Worm (Caenorhabditis elegans) whole organism, young adult: ENCODE data around the gene unc-23.

ENCODE experiments used
- B0035.1 ChIP-seq: sonication (generic microtip); optimal IDR thresholded peaks from 2 replicates; lab custom pipeline; 2016; ENCODE audit warnings: missing genetic modification characterization, mild to moderate bottlenecking, missing compliant biosample characterization, missing genotype, missing genetic modification reagents
- B0336.3 ChIP-seq: fragments of 200-800 bp; sonication (Bioruptor generic); IDR thresholded peaks from 2 replicates; pipeline ENCODE4 v1.3.6; 2022; ENCODE audit warnings: missing genetic modification characterization, missing compliant biosample characterization
- C06A6.2 ChIP-seq: fragments of 200-800 bp; sonication (Bioruptor generic); conservative IDR thresholded peaks from 2 replicates; pipeline ENCODE4 v1.3.6; 2022; ENCODE audit warnings: missing genetic modification characterization, missing compliant biosample characterization
- F22D6.2 ChIP-seq: sonication (generic microtip); optimal IDR thresholded peaks from 2 replicates; lab custom pipeline; 2016; ENCODE audit warnings: mild to moderate bottlenecking, missing genetic modification characterization, missing compliant biosample characterization
- F33H1.4 ChIP-seq: fragments of 200-800 bp; sonication (Bioruptor generic); IDR thresholded peaks from 2 replicates; pipeline ENCODE4 v1.3.6; 2022; ENCODE audit warnings: missing genetic modification reagents, missing genetic modification characterization, missing compliant biosample characterization
- F39B2.1 ChIP-seq: fragments of 200-800 bp; sonication (Bioruptor generic); IDR thresholded peaks from 2 replicates; pipeline ENCODE4 v1.3.6; 2022; ENCODE audit warnings: missing genetic modification reagents, missing genetic modification characterization, missing compliant biosample characterization
- T26A5.8 ChIP-seq: sonication (generic microtip); optimal IDR thresholded peaks from 2 replicates; lab custom pipeline; 2016; ENCODE audit warnings: missing genetic modification characterization, missing compliant biosample characterization
- Y53G8AR.9 ChIP-seq: fragments of 200-800 bp; sonication (Bioruptor generic); conservative IDR thresholded peaks from 2 replicates; pipeline ENCODE4 v1.3.6; 2022; ENCODE audit warnings: missing genetic modification reagents, missing genetic modification characterization, missing compliant biosample characterization
- Y56A3A.18 ChIP-seq: fragments of 200-800 bp; sonication (Bioruptor generic); IDR thresholded peaks from 2 replicates; pipeline ENCODE4 v1.3.6; 2022; ENCODE audit warnings: missing genetic modification reagents, missing genetic modification characterization, missing compliant biosample characterization
- ZK185.1 ChIP-seq: sonication (generic microtip); optimal IDR thresholded peaks from 2 replicates; lab custom pipeline; 2016; ENCODE audit warnings: mild to moderate bottlenecking, missing genetic modification characterization, missing compliant biosample characterization; ENCODE audit not compliant: poor library complexity, severe bottlenecking
- ama-1 ChIP-seq, 3 experiments: fragments of 150-350 bp in 1 of 3; sonication (generic microtip) in 2 of 3; optimal IDR thresholded peaks; 2 replicates each; lab custom pipeline; 2014 to 2018; ENCODE audit warnings: missing biosample characterization in 2 of 3, missing genetic modification characterization in 2 of 3, missing genetic modification reagents in 2 of 3
- atf-7 ChIP-seq: sonication (generic microtip); optimal IDR thresholded peaks from 2 replicates; lab custom pipeline; 2017; ENCODE audit warnings: mild to moderate bottlenecking, missing genetic modification characterization, missing compliant biosample characterization
- attf-6 ChIP-seq: fragments of 200-800 bp; sonication (Bioruptor generic); IDR thresholded peaks from 2 replicates; pipeline ENCODE4 v1.3.6; 2022; ENCODE audit warnings: missing genetic modification reagents, missing genetic modification characterization, missing compliant biosample characterization
- bed-1 ChIP-seq: fragments of 200-800 bp; sonication (Bioruptor generic); IDR thresholded peaks from 2 replicates; pipeline ENCODE4 v1.3.6; 2022; ENCODE audit warnings: missing genetic modification reagents, missing genetic modification characterization, missing compliant biosample characterization
- cebp-1 ChIP-seq, 2 experiments: fragments of 200-800 bp in 1 of 2; sonication (Bioruptor generic) in 1 of 2; sonication (generic microtip) in 1 of 2; IDR thresholded peaks in 1 of 2; optimal IDR thresholded peaks in 1 of 2; 2 replicates each; pipeline versions ENCODE4 v1.3.6 to Lab custom; 2017 to 2022; ENCODE audit warnings: missing compliant biosample characterization in 2 of 2, missing genetic modification characterization in 2 of 2, mild to moderate bottlenecking in 1 of 2, missing genetic modification reagents in 1 of 2, moderate library complexity in 1 of 2
- ceh-40 ChIP-seq: fragments of 200-800 bp; sonication (Bioruptor generic); IDR thresholded peaks from 2 replicates; pipeline ENCODE4 v1.3.6; 2022; ENCODE audit warnings: missing genetic modification characterization, missing compliant biosample characterization
- ceh-58 ChIP-seq: fragments of 200-800 bp; sonication (Bioruptor generic); IDR thresholded peaks from 2 replicates; pipeline ENCODE4 v1.3.6; 2022; ENCODE audit warnings: missing genetic modification characterization, missing compliant biosample characterization
- ceh-79 ChIP-seq: sonication (generic microtip); optimal IDR thresholded peaks from 2 replicates; lab custom pipeline; 2017; ENCODE audit warnings: mild to moderate bottlenecking, missing genetic modification characterization, missing compliant biosample characterization
- chd-7 ChIP-seq: sonication (generic microtip); optimal IDR thresholded peaks from 2 replicates; lab custom pipeline; 2016; ENCODE audit warnings: mild to moderate bottlenecking, missing genetic modification characterization, moderate library complexity, missing compliant biosample characterization
- egrh-3 ChIP-seq: fragments of 200-800 bp; sonication (Bioruptor generic); IDR thresholded peaks from 2 replicates; pipeline ENCODE4 v1.3.6; 2022; ENCODE audit warnings: missing genetic modification reagents, missing genetic modification characterization, missing compliant biosample characterization
- ekl-4 ChIP-seq: fragments of 200-800 bp; sonication (Bioruptor generic); IDR thresholded peaks from 2 replicates; pipeline ENCODE4 v1.3.6; 2022; ENCODE audit warnings: missing genetic modification reagents, missing genetic modification characterization, missing compliant biosample characterization
- ets-4 ChIP-seq: fragments of 200-800 bp; sonication (Bioruptor generic); optimal IDR thresholded peaks from 2 replicates; lab custom pipeline; 2018; ENCODE audit warnings: mild to moderate bottlenecking, missing genetic modification characterization, missing compliant biosample characterization
- fkh-3 ChIP-seq: sonication (generic microtip); optimal IDR thresholded peaks from 2 replicates; lab custom pipeline; 2016; ENCODE audit warnings: mild to moderate bottlenecking, missing genetic modification characterization, missing compliant biosample characterization
- gei-17 ChIP-seq: fragments of 200-800 bp; sonication (Bioruptor generic); optimal IDR thresholded peaks from 2 replicates; lab custom pipeline; 2018; ENCODE audit warnings: mild to moderate bottlenecking, missing genetic modification characterization, missing compliant biosample characterization
- hlh-26 ChIP-seq: fragments of 200-800 bp; sonication (Bioruptor generic); conservative IDR thresholded peaks from 2 replicates; pipeline ENCODE4 v1.3.6; 2022; ENCODE audit warnings: missing genetic modification reagents, missing genetic modification characterization, missing compliant biosample characterization
- hsf-1 ChIP-seq: fragments of 200-800 bp; sonication (Bioruptor generic); IDR thresholded peaks from 2 replicates; pipeline ENCODE4 v1.3.6; 2022; ENCODE audit warnings: missing genetic modification reagents, missing genetic modification characterization, missing compliant biosample characterization
- let-607 ChIP-seq, 2 experiments: fragments of 200-800 bp in 1 of 2; sonication (Bioruptor generic) in 1 of 2; sonication (generic microtip) in 1 of 2; optimal IDR thresholded peaks; 2 replicates each; lab custom pipeline; 2016 to 2018; ENCODE audit warnings: mild to moderate bottlenecking in 2 of 2, missing compliant biosample characterization in 2 of 2, missing genetic modification characterization in 2 of 2, moderate library complexity in 2 of 2, missing genotype in 1 of 2
- lin-40 ChIP-seq: sonication (generic microtip); optimal IDR thresholded peaks from 2 replicates; lab custom pipeline; 2016; ENCODE audit warnings: missing genetic modification characterization, mild to moderate bottlenecking, missing compliant biosample characterization, missing genotype, missing genetic modification reagents
- lin-54 ChIP-seq: fragments of 200-800 bp; sonication (Bioruptor generic); optimal IDR thresholded peaks from 2 replicates; lab custom pipeline; 2018; ENCODE audit warnings: mild to moderate bottlenecking, missing genetic modification characterization, missing compliant biosample characterization
- mcd-1 ChIP-seq: fragments of 200-800 bp; sonication (Bioruptor generic); IDR thresholded peaks from 2 replicates; pipeline ENCODE4 v1.3.6; 2022; ENCODE audit warnings: missing genetic modification reagents, missing genetic modification characterization, missing compliant biosample characterization
- mes-4 ChIP-seq: sonication (generic microtip); optimal IDR thresholded peaks from 2 replicates; lab custom pipeline; 2016; ENCODE audit warnings: missing genotype, missing genetic modification characterization, missing compliant biosample characterization
- nfyb-1 ChIP-seq: fragments of 200-800 bp; sonication (Bioruptor generic); IDR thresholded peaks from 2 replicates; pipeline ENCODE4 v1.3.6; 2022; ENCODE audit warnings: missing genetic modification reagents, missing genetic modification characterization, missing compliant biosample characterization
- nhr-90 ChIP-seq: sonication (generic microtip); optimal IDR thresholded peaks from 2 replicates; lab custom pipeline; 2016; ENCODE audit warnings: missing genotype, mild to moderate bottlenecking, missing genetic modification characterization, missing compliant biosample characterization
- repo-1 ChIP-seq: sonication (generic microtip); optimal IDR thresholded peaks from 2 replicates; lab custom pipeline; 2017; ENCODE audit warnings: mild to moderate bottlenecking, missing genetic modification characterization, missing compliant biosample characterization
- tbx-9 ChIP-seq: sonication (generic microtip); optimal IDR thresholded peaks from 2 replicates; lab custom pipeline; 2016; ENCODE audit warnings: borderline replicate concordance, missing genetic modification characterization, inconsistent platforms, missing compliant biosample characterization
- tlf-1 ChIP-seq: fragments of 200-800 bp; sonication (Bioruptor generic); optimal IDR thresholded peaks from 2 replicates; lab custom pipeline; 2018; ENCODE audit warnings: mild to moderate bottlenecking, missing genetic modification characterization, missing compliant biosample characterization
- unc-130 ChIP-seq: sonication (generic microtip); optimal IDR thresholded peaks from 2 replicates; lab custom pipeline; 2016; ENCODE audit warnings: missing genetic modification reagents, missing genetic modification characterization, missing compliant biosample characterization
- zfh-2 ChIP-seq: fragments of 200-800 bp; sonication (Bioruptor generic); conservative IDR thresholded peaks from 2 replicates; pipeline ENCODE4 v1.3.6; 2022; ENCODE audit warnings: missing genetic modification reagents, missing genetic modification characterization, missing compliant biosample characterization
- ztf-22 ChIP-seq: fragments of 200-800 bp; sonication (Bioruptor generic); optimal IDR thresholded peaks from 2 replicates; lab custom pipeline; 2018; ENCODE audit warnings: mild to moderate bottlenecking, missing genetic modification characterization, moderate library complexity, missing compliant biosample characterization
- ztf-25 ChIP-seq: fragments of 200-800 bp; sonication (Bioruptor generic); IDR thresholded peaks from 2 replicates; pipeline ENCODE4 v1.3.6; 2022; ENCODE audit warnings: missing genetic modification reagents, missing genetic modification characterization, missing compliant biosample characterization
- ztf-26 ChIP-seq: sonication (generic microtip); optimal IDR thresholded peaks from 2 replicates; lab custom pipeline; 2017; ENCODE audit warnings: missing genetic modification characterization, missing compliant biosample characterization
- ztf-28 ChIP-seq: fragments of 200-800 bp; sonication (Bioruptor generic); IDR thresholded peaks from 2 replicates; pipeline ENCODE4 v1.3.6; 2022; ENCODE audit warnings: missing genetic modification reagents, missing genetic modification characterization, missing compliant biosample characterization

unc-23 gene

ce11 chrV:8938943-8939342 is 2.8 kb downstream of the unc-23 start:
- TF ChIP-seq bed-1 (GFP tag; lab: Robert Waterston, UW) (no peak), ztf-22 (GFP tag; lab: Kevin White, UChicago) (no peak), fkh-3 (tag; lab: Kevin White, UChicago) (no peak), egrh-3 (GFP tag; lab: Robert Waterston, UW) (no peak), ets-4 (no peak), atf-7 (no peak)

ce11 chrV:8939424-8940065 is 3.4 kb downstream of the unc-23 start:
- TF ChIP-seq chd-7 (tag; lab: Kevin White, UChicago) (peak; percentile 48), repo-1 (peak; percentile 67), let-607 (tag; optimal IDR thresholded peaks at IDR 0.05; lab: Kevin White, UChicago) (peak in 1 of 2 experiments; percentile 36), C06A6.2 (GFP tag; lab: Robert Waterston, UW) (no peak), hsf-1 (no peak), nhr-90 (tag; lab: Kevin White, UChicago) (no peak), ceh-79 (tag; lab: Kevin White, UChicago) (no peak), B0035.1 (tag; lab: Kevin White, UChicago) (no peak), ZK185.1 (tag; lab: Kevin White, UChicago) (peak; percentile 4), B0336.3 (GFP tag; lab: Robert Waterston, UW) (peak; percentile 18; the same call in 1 of the 2 replicates), lin-54 (GFP tag; lab: Kevin White, UChicago) (no peak), ama-1 (optimal IDR thresholded peaks at IDR 0.05; lab: Kevin White, UChicago) (peak; percentile 93), ama-1 (GFP tag; optimal IDR thresholded peaks at IDR 0.05; lab: Kevin White, UChicago) (no peak), ztf-26 (peak; percentile 70), mcd-1 (GFP tag; lab: Robert Waterston, UW) (peak; percentile 22; the same call in 1 of the 2 replicates), ztf-28 (GFP tag; lab: Robert Waterston, UW) (no peak), cebp-1 (GFP tag; IDR thresholded peaks at IDR 0.05; lab: Robert Waterston, UW) (no peak), cebp-1 (tag; optimal IDR thresholded peaks at IDR 0.05; lab: Kevin White, UChicago) (peak; percentile 43), attf-6 (no peak), ekl-4 (0 out of 2 replicates have a peak, but pooled peaks have one; percentile 27), nfyb-1 (peak; percentile 44; the same call in 1 of the 2 replicates), gei-17 (peak; percentile 59), lin-40 (tag; lab: Kevin White, UChicago) (peak; percentile 3), Y53G8AR.9 (GFP tag; lab: Robert Waterston, UW) (peak; percentile 67; the same call in 1 of the 2 replicates), T26A5.8 (tag; lab: Kevin White, UChicago) (no peak), F22D6.2 (peak; percentile 5), tlf-1 (GFP tag; lab: Kevin White, UChicago) (peak; percentile 51), ceh-40 (GFP tag; lab: Robert Waterston, UW) (0 out of 2 replicates have a peak, but pooled peaks have one; percentile 5)
- TF ChIP-seq, all 124 proteins: peak for 17

ce11 chrV:8940419-8940818 is 4.3 kb downstream of the unc-23 start:
- TF ChIP-seq F39B2.1, result no peak
- TF ChIP-seq unc-130 (GFP tag; lab: Kevin White, UChicago), result no peak
- no peak for TF ChIP-seq ceh-58 (GFP tag; lab: Robert Waterston, UW)
- no peak for TF ChIP-seq hlh-26 (GFP tag; lab: Robert Waterston, UW)
- no peak for TF ChIP-seq F33H1.4
- no peak for TF ChIP-seq mes-4 (tag; lab: Kevin White, UChicago)
- peak; percentile 88 for TF ChIP-seq zfh-2 (GFP tag; lab: Robert Waterston, UW)
- peak; percentile 83 for TF ChIP-seq egrh-3 (GFP tag; lab: Robert Waterston, UW)
- TF ChIP-seq tbx-9, result no peak
- no peak for TF ChIP-seq ztf-25 (GFP tag; lab: Robert Waterston, UW)
- TF ChIP-seq Y56A3A.18 (GFP tag; lab: Robert Waterston, UW), result no peak
